Fruit fly (Drosophila melanogaster): ENCODE measurements around the gene Prestin.

dm6 chr3L:17898606-17899005 lies 9.0 kb downstream of the Prestin start:
- TF ChIP-seq insv (optimal IDR thresholded peaks at IDR 0.05) = no peak
- no peak for TF ChIP-seq psq (optimal IDR thresholded peaks at IDR 0.05)
- TF ChIP-seq Sin3A (optimal IDR thresholded peaks at IDR 0.05) = no peak
- no peak for TF ChIP-seq Myc (optimal IDR thresholded peaks at IDR 0.05)
- TF ChIP-seq ttk (optimal IDR thresholded peaks at IDR 0.05) = no peak

Data from Kc167 (cell line).